Worm (Caenorhabditis elegans): ENCODE measurements around the gene Y9C2UA.1.

DNA sequence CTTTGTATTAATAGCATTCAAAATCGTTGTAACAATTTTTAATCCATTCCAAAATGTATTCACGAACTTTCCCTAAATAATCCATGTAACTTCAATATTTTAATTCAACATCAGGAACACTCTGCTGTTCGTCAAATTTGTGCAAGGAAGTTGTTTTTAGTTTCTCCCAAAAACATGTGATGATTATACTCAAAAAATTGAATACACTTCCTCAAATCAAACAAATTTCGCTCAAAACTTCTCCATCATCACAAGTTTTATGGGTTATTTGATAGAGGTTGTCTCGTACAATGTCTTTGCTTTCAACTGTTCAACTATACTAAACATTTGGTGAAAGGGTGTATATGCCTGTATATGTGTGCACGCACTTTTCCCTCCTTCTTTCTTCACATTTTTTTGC, 14.4 kb upstream of the Y9C2UA.1 start:
- no peak for TF ChIP-seq ama-1 (optimal IDR thresholded peaks at IDR 0.05)
- no peak for TF ChIP-seq scrt-1 (GFP tag; IDR thresholded peaks at IDR 0.05)
- TF ChIP-seq ceh-36 (tag; optimal IDR thresholded peaks at IDR 0.05), result no peak
- no peak for TF ChIP-seq pes-1 (GFP tag; IDR thresholded peaks at IDR 0.05)
- no peak for TF ChIP-seq hnd-1 (tag; optimal IDR thresholded peaks at IDR 0.05)
- no peak for TF ChIP-seq tbx-11 (GFP tag; IDR thresholded peaks at IDR 0.05)
- no peak for TF ChIP-seq tbx-37 (GFP tag; conservative IDR thresholded peaks at IDR 0.05)

Measured in whole organism, early embryonic.